Worm (Caenorhabditis elegans): ENCODE results near the gene K10D11.2.

Gene K10D11.2

ce11 chrIV:12978307-12979036, at the start of gene K10D11.2:
Gene K10D11.2, plus strand, starts transcription at chrIV:12978986.
- TF ChIP-seq aly-1 (tag; optimal IDR thresholded peaks at IDR 0.05) (no peak), ama-1 (optimal IDR thresholded peaks at IDR 0.05) (no peak), F13C5.2 (tag; optimal IDR thresholded peaks at IDR 0.05) (no peak), tbx-37 (GFP tag; conservative IDR thresholded peaks at IDR 0.05) (no peak), hmbx-1 (tag; optimal IDR thresholded peaks at IDR 0.05) (no peak), ceh-13 (GFP tag; optimal IDR thresholded peaks at IDR 0.05) (no peak)

ce11 chrIV:12936221-12936776, 42.5 kb upstream of the K10D11.2 start, which contains the start of the genes cld-1 and dod-21:
Gene cld-1, minus strand, starts transcription at chrIV:12936271.
Gene dod-21, plus strand, starts transcription at chrIV:12936738.
- no peak for TF ChIP-seq ama-1 (optimal IDR thresholded peaks at IDR 0.05)
- no peak for TF ChIP-seq flt-1 (GFP tag; IDR thresholded peaks at IDR 0.05)
- no peak for TF ChIP-seq hmg-4 (GFP tag; optimal IDR thresholded peaks at IDR 0.05)
- TF ChIP-seq ceh-13 (GFP tag; optimal IDR thresholded peaks at IDR 0.05): no peak
- TF ChIP-seq scrt-1 (GFP tag; IDR thresholded peaks at IDR 0.05): no peak
- TF ChIP-seq ceh-36 (tag; optimal IDR thresholded peaks at IDR 0.05): no peak
- no peak for TF ChIP-seq tbx-11 (GFP tag; IDR thresholded peaks at IDR 0.05)
- TF ChIP-seq hnd-1 (tag; optimal IDR thresholded peaks at IDR 0.05): no peak
- TF ChIP-seq F13C5.2 (tag; optimal IDR thresholded peaks at IDR 0.05): no peak
- no peak for TF ChIP-seq ets-7 (tag; optimal IDR thresholded peaks at IDR 0.05)
- no peak for TF ChIP-seq sea-1 (GFP tag; conservative IDR thresholded peaks at IDR 0.05)
- TF ChIP-seq tbx-37 (GFP tag; conservative IDR thresholded peaks at IDR 0.05): no peak
- no peak for TF ChIP-seq tra-4 (tag; optimal IDR thresholded peaks at IDR 0.05)
- TF ChIP-seq aly-1 (tag; optimal IDR thresholded peaks at IDR 0.05): no peak

- no peak for TF ChIP-seq ceh-13 (GFP tag; optimal IDR thresholded peaks at IDR 0.05)
Observed at ce11 chrIV:12941254-12941653, 37.5 kb upstream of the K10D11.2 start, which contains the start of gene dod-24. Gene dod-24, minus strand, starts transcription at chrIV:12941354.

- no peak for TF ChIP-seq ets-7 (tag; optimal IDR thresholded peaks at IDR 0.05)
- no peak for TF ChIP-seq ceh-36 (tag; optimal IDR thresholded peaks at IDR 0.05)
- no peak for TF ChIP-seq hmg-4 (GFP tag; optimal IDR thresholded peaks at IDR 0.05)
- no peak for TF ChIP-seq ama-1 (optimal IDR thresholded peaks at IDR 0.05)
Observed at ce11 chrIV:12942633-12943032, 36.2 kb upstream of the K10D11.2 start, which contains the start of gene dct-19. Gene dct-19, plus strand, starts transcription at chrIV:12942933.

- no peak for TF ChIP-seq B0310.2 (tag; optimal IDR thresholded peaks at IDR 0.05)
- no peak for TF ChIP-seq aly-1 (tag; optimal IDR thresholded peaks at IDR 0.05)
- no peak for TF ChIP-seq tbx-37 (GFP tag; conservative IDR thresholded peaks at IDR 0.05)
- no peak for TF ChIP-seq ama-1 (optimal IDR thresholded peaks at IDR 0.05)
- TF ChIP-seq hmbx-1 (tag; optimal IDR thresholded peaks at IDR 0.05): no peak
- no peak for TF ChIP-seq pes-1 (GFP tag; IDR thresholded peaks at IDR 0.05)
- TF ChIP-seq F13C5.2 (tag; optimal IDR thresholded peaks at IDR 0.05): no peak
- TF ChIP-seq hnd-1 (tag; optimal IDR thresholded peaks at IDR 0.05): no peak
- no peak for TF ChIP-seq ets-7 (tag; optimal IDR thresholded peaks at IDR 0.05)
- TF ChIP-seq flt-1 (GFP tag; IDR thresholded peaks at IDR 0.05): no peak
- no peak for TF ChIP-seq tra-4 (tag; optimal IDR thresholded peaks at IDR 0.05)
- TF ChIP-seq sea-1 (GFP tag; conservative IDR thresholded peaks at IDR 0.05): no peak
- no peak for TF ChIP-seq ceh-36 (tag; optimal IDR thresholded peaks at IDR 0.05)
- TF ChIP-seq ceh-13 (GFP tag; optimal IDR thresholded peaks at IDR 0.05): no peak
Observed at ce11 chrIV:12946488-12946887, 32.3 kb upstream of the K10D11.2 start, which contains the start of gene F55G11.1. Gene F55G11.1, minus strand, starts transcription at chrIV:12946588.

ce11 chrIV:12948470-12948869, 30.3 kb upstream of the K10D11.2 start, which contains the start of gene F55G11.10:
Gene F55G11.10, plus strand, starts transcription at chrIV:12948770.
- no peak for TF ChIP-seq sea-1 (GFP tag; conservative IDR thresholded peaks at IDR 0.05)
- no peak for TF ChIP-seq flt-1 (GFP tag; IDR thresholded peaks at IDR 0.05)
- TF ChIP-seq hmbx-1 (tag; optimal IDR thresholded peaks at IDR 0.05): no peak
- TF ChIP-seq hnd-1 (tag; optimal IDR thresholded peaks at IDR 0.05): no peak
- TF ChIP-seq B0310.2 (tag; optimal IDR thresholded peaks at IDR 0.05): no peak
- TF ChIP-seq hmg-4 (GFP tag; optimal IDR thresholded peaks at IDR 0.05): no peak
- no peak for TF ChIP-seq tbx-37 (GFP tag; conservative IDR thresholded peaks at IDR 0.05)
- TF ChIP-seq ama-1 (optimal IDR thresholded peaks at IDR 0.05): no peak
- no peak for TF ChIP-seq ceh-13 (GFP tag; optimal IDR thresholded peaks at IDR 0.05)
- TF ChIP-seq F13C5.2 (tag; optimal IDR thresholded peaks at IDR 0.05): no peak
- no peak for TF ChIP-seq tbx-11 (GFP tag; IDR thresholded peaks at IDR 0.05)

ce11 chrIV:12957730-12958129, 21.1 kb upstream of the K10D11.2 start, which contains the start of gene F55G11.6:
Gene F55G11.6, plus strand, starts transcription at chrIV:12958030.
- no peak for TF ChIP-seq tbx-37 (GFP tag; conservative IDR thresholded peaks at IDR 0.05)
- TF ChIP-seq ets-7 (tag; optimal IDR thresholded peaks at IDR 0.05): no peak
- TF ChIP-seq hmbx-1 (tag; optimal IDR thresholded peaks at IDR 0.05): no peak
- TF ChIP-seq aly-1 (tag; optimal IDR thresholded peaks at IDR 0.05): no peak
- no peak for TF ChIP-seq tra-4 (tag; optimal IDR thresholded peaks at IDR 0.05)
- no peak for TF ChIP-seq F13C5.2 (tag; optimal IDR thresholded peaks at IDR 0.05)
- no peak for TF ChIP-seq ceh-36 (tag; optimal IDR thresholded peaks at IDR 0.05)
- TF ChIP-seq ceh-13 (GFP tag; optimal IDR thresholded peaks at IDR 0.05): no peak

ce11 chrIV:12960136-12960535, 18.6 kb upstream of the K10D11.2 start, which contains the start of gene F55G11.7:
Gene F55G11.7, plus strand, starts transcription at chrIV:12960436.
- TF ChIP-seq hnd-1 (tag; optimal IDR thresholded peaks at IDR 0.05) (no peak), sea-1 (GFP tag; conservative IDR thresholded peaks at IDR 0.05) (no peak), ceh-13 (GFP tag; optimal IDR thresholded peaks at IDR 0.05) (no peak), hmg-4 (GFP tag; optimal IDR thresholded peaks at IDR 0.05) (no peak), flt-1 (GFP tag; IDR thresholded peaks at IDR 0.05) (no peak), tbx-37 (GFP tag; conservative IDR thresholded peaks at IDR 0.05) (no peak), tbx-11 (GFP tag; IDR thresholded peaks at IDR 0.05) (no peak), ceh-36 (tag; optimal IDR thresholded peaks at IDR 0.05) (no peak), scrt-1 (GFP tag; IDR thresholded peaks at IDR 0.05) (no peak), aly-1 (tag; optimal IDR thresholded peaks at IDR 0.05) (no peak), pes-1 (GFP tag; IDR thresholded peaks at IDR 0.05) (no peak), hmbx-1 (tag; optimal IDR thresholded peaks at IDR 0.05) (no peak), B0310.2 (tag; optimal IDR thresholded peaks at IDR 0.05) (no peak), F13C5.2 (tag; optimal IDR thresholded peaks at IDR 0.05) (no peak), ama-1 (optimal IDR thresholded peaks at IDR 0.05) (no peak), ets-7 (tag; optimal IDR thresholded peaks at IDR 0.05) (no peak), tra-4 (tag; optimal IDR thresholded peaks at IDR 0.05) (no peak)

All from whole organism, early embryonic.